Fruit fly (Drosophila melanogaster): ENCODE data around the gene dl.

dm6 chr2L:17484174-17484573 lies 34.0 kb upstream of the dl start, which contains the start of the genes GCS2beta and CG5131:
- TF ChIP-seq lov (optimal IDR thresholded peaks at IDR 0.05) (no peak), lov (GFP tag; IDR thresholded peaks at IDR 0.05) (peak; percentile 81; the same call in 2 of the 3 replicates), crp (GFP tag; optimal IDR thresholded peaks at IDR 0.05) (peak; percentile 87 to 93)
